Fruit fly (Drosophila melanogaster): ENCODE results near the gene Gr93a.

DNA sequence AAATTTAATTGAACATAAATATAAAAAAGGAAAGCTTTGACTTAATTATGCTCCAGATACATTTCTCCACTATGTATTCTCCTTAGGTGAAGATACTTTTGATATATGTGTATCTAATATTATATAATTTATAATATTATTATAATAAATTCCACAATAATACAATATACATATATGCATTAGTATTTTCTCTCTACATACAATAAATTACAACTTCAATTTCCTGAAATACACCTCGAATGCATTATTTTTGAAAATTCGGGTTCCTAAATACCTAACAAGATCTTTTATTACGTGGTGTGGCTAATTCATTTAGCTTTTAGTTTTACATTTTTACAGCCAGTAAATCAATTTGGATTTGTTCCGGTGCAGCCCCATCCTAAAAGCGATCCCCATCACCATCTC is 2.0 kb upstream of the Gr93a start:
- no peak for TF ChIP-seq usp (GFP tag; optimal IDR thresholded peaks at IDR 0.05)
- no peak for TF ChIP-seq sage (GFP tag; optimal IDR thresholded peaks at IDR 0.05)
- TF ChIP-seq woc (GFP tag; optimal IDR thresholded peaks at IDR 0.05): no peak
- no peak for TF ChIP-seq Hr78 (GFP tag; optimal IDR thresholded peaks at IDR 0.05)
- no peak for TF ChIP-seq fru (GFP tag; optimal IDR thresholded peaks at IDR 0.05)
- no peak for TF ChIP-seq br (GFP tag; optimal IDR thresholded peaks at IDR 0.05)
- TF ChIP-seq lola (GFP tag; optimal IDR thresholded peaks at IDR 0.05): no peak
- no peak for TF ChIP-seq pan (optimal IDR thresholded peaks at IDR 0.05)
- no peak for TF ChIP-seq Rel (GFP tag; optimal IDR thresholded peaks at IDR 0.05)
- no peak for TF ChIP-seq Rel (tag; optimal IDR thresholded peaks at IDR 0.05)
- no peak for TF ChIP-seq ey (GFP tag; optimal IDR thresholded peaks at IDR 0.05)
